Fruit fly (Drosophila melanogaster) whole organism, prepupa: ENCODE results near the gene HIP-R.

ENCODE experiments used
- Blimp-1 ChIP-seq: fragments of 200-800 bp; sonication (Bioruptor generic); optimal IDR thresholded peaks from 3 replicates; lab custom pipeline; 2017; ENCODE audit warnings: missing biosample characterization, missing genetic modification characterization, mild to moderate bottlenecking, moderate library complexity, missing genetic modification reagents
- CG11294 ChIP-seq: fragments of 200-800 bp; sonication (Bioruptor generic); IDR thresholded peaks from 2 replicates; pipeline ENCODE4 v1.3.6; 2022; ENCODE audit warnings: missing biosample characterization, missing genetic modification characterization
- CG16779 ChIP-seq: fragments of 200-800 bp; sonication (Bioruptor generic); optimal IDR thresholded peaks from 3 replicates; lab custom pipeline; 2017; ENCODE audit warnings: missing biosample characterization, mild to moderate bottlenecking, missing genetic modification characterization
- CG3032 ChIP-seq: fragments of 200-800 bp; optimal IDR thresholded peaks from 2 replicates; lab custom pipeline; 2019; ENCODE audit warnings: missing biosample characterization, mild to moderate bottlenecking, missing genetic modification characterization, moderate library complexity
- CG32006 ChIP-seq: fragments of 200-800 bp; sonication (Bioruptor generic); optimal IDR thresholded peaks from 3 replicates; lab custom pipeline; 2017; ENCODE audit warnings: missing biosample characterization, mild to moderate bottlenecking, missing genetic modification characterization
- CG3919 ChIP-seq: fragments of 200-800 bp; sonication (Bioruptor generic); optimal IDR thresholded peaks from 3 replicates; lab custom pipeline; 2016; ENCODE audit warnings: missing biosample characterization, missing genetic modification characterization
- CG4318 ChIP-seq: fragments of 200-800 bp; sonication (Bioruptor generic); optimal IDR thresholded peaks from 3 replicates; lab custom pipeline; 2017; ENCODE audit warnings: missing biosample characterization, mild to moderate bottlenecking, missing genetic modification characterization
- CG6163 ChIP-seq: fragments of 200-800 bp; sonication (Bioruptor generic); IDR thresholded peaks from 3 replicates; pipeline ENCODE4 v1.3.6; 2022; ENCODE audit warnings: missing biosample characterization, missing genetic modification characterization
- CG6808 ChIP-seq: fragments of 200-800 bp; sonication (Bioruptor generic); optimal IDR thresholded peaks from 3 replicates; lab custom pipeline; 2017; ENCODE audit warnings: missing biosample characterization, missing genetic modification characterization, mild to moderate bottlenecking, moderate library complexity, missing genetic modification reagents
- CG6854 ChIP-seq: fragments of 200-800 bp; sonication (Bioruptor generic); optimal IDR thresholded peaks from 2 replicates; lab custom pipeline; 2017; ENCODE audit warnings: missing biosample characterization, mild to moderate bottlenecking, missing genetic modification characterization
- CG7368 ChIP-seq: fragments of 200-800 bp; sonication (Bioruptor generic); optimal IDR thresholded peaks from 3 replicates; lab custom pipeline; 2016; ENCODE audit warnings: missing biosample characterization, missing genetic modification characterization
- CG8119 ChIP-seq: fragments of 200-800 bp; sonication (Bioruptor generic); IDR thresholded peaks from 3 replicates; pipeline ENCODE4 v1.3.6; 2022; ENCODE audit warnings: missing biosample characterization, missing genetic modification characterization
- CG8319 ChIP-seq: fragments of 200-800 bp; sonication (Bioruptor generic); optimal IDR thresholded peaks from 3 replicates; lab custom pipeline; 2016; ENCODE audit warnings: missing biosample characterization, missing genetic modification characterization
- CG8632 ChIP-seq: fragments of 200-800 bp; sonication (Bioruptor generic); optimal IDR thresholded peaks from 3 replicates; lab custom pipeline; 2016; ENCODE audit warnings: missing biosample characterization, missing genetic modification characterization
- Eip75B ChIP-seq: fragments of 200-800 bp; sonication (Bioruptor generic); optimal IDR thresholded peaks from 3 replicates; lab custom pipeline; 2016; ENCODE audit warnings: missing biosample characterization, missing genetic modification characterization
- Eip78C ChIP-seq: fragments of 200-800 bp; sonication (Bioruptor generic); peaks from one replicate; lab custom pipeline; 2016; ENCODE audit warnings: missing biosample characterization, missing genetic modification characterization
- Ets96B ChIP-seq: fragments of 200-800 bp; optimal IDR thresholded peaks from 2 replicates; lab custom pipeline; 2019; ENCODE audit warnings: missing biosample characterization, mild to moderate bottlenecking, missing genetic modification characterization, moderate library complexity
- Gug ChIP-seq: fragments of 200-800 bp; sonication (Bioruptor generic); IDR thresholded peaks from 2 replicates; pipeline ENCODE4 v1.3.6; 2022; ENCODE audit warnings: missing biosample characterization, missing genetic modification characterization
- Hr38 ChIP-seq: sonication (Bioruptor generic); optimal IDR thresholded peaks from 2 replicates; lab custom pipeline; 2016; ENCODE audit warnings: missing biosample characterization, missing genetic modification characterization
- Hr39 ChIP-seq: fragments of 200-800 bp; sonication (Bioruptor generic); optimal IDR thresholded peaks from 2 replicates; lab custom pipeline; 2016; ENCODE audit warnings: missing biosample characterization, missing genetic modification characterization
- Hr4 ChIP-seq: fragments of 200-800 bp; sonication (Bioruptor generic); optimal IDR thresholded peaks from 3 replicates; lab custom pipeline; 2016; ENCODE audit warnings: missing biosample characterization, missing genetic modification characterization
- Lpt ChIP-seq: fragments of 200-800 bp; sonication (Bioruptor generic); optimal IDR thresholded peaks from 3 replicates; lab custom pipeline; 2016; ENCODE audit warnings: missing biosample characterization, missing genetic modification characterization
- Met ChIP-seq: fragments of 200-800 bp; sonication (Bioruptor generic); optimal IDR thresholded peaks from 3 replicates; lab custom pipeline; 2016; ENCODE audit warnings: missing biosample characterization, missing genetic modification characterization
- Sox102F ChIP-seq: fragments of 200-800 bp; sonication (Bioruptor generic); optimal IDR thresholded peaks from 2 replicates; lab custom pipeline; 2016; ENCODE audit warnings: missing biosample characterization, mild to moderate bottlenecking, missing genetic modification characterization
- Sox15 ChIP-seq: fragments of 200-800 bp; sonication (Bioruptor generic); optimal IDR thresholded peaks from 3 replicates; lab custom pipeline; 2016; ENCODE audit warnings: missing biosample characterization, missing genetic modification characterization
- dac ChIP-seq: fragments of 200-800 bp; sonication (Bioruptor generic); optimal IDR thresholded peaks from 2 replicates; lab custom pipeline; 2017; ENCODE audit warnings: missing biosample characterization, mild to moderate bottlenecking, missing genetic modification characterization
- eg ChIP-seq: fragments of 200-800 bp; sonication (Bioruptor generic); IDR thresholded peaks from 3 replicates; pipeline ENCODE4 v1.3.6; 2022; ENCODE audit warnings: missing biosample characterization, missing genetic modification characterization
- fd59A ChIP-seq: fragments of 200-800 bp; sonication (Bioruptor generic); optimal IDR thresholded peaks from 2 replicates; lab custom pipeline; 2017; ENCODE audit warnings: missing biosample characterization, mild to moderate bottlenecking, missing genetic modification characterization, missing genetic modification reagents
- fd85E ChIP-seq: fragments of 200-800 bp; sonication (Bioruptor generic); optimal IDR thresholded peaks from 3 replicates; lab custom pipeline; 2016; ENCODE audit warnings: missing biosample characterization, missing genetic modification characterization
- fkh ChIP-seq: fragments of 200-800 bp; sonication (Bioruptor generic); optimal IDR thresholded peaks from 3 replicates; lab custom pipeline; 2017; ENCODE audit warnings: missing biosample characterization, mild to moderate bottlenecking, missing genetic modification characterization, moderate library complexity
- lz ChIP-seq: fragments of 200-800 bp; sonication (Bioruptor generic); optimal IDR thresholded peaks from 3 replicates; lab custom pipeline; 2016; ENCODE audit warnings: missing biosample characterization, missing genetic modification characterization
- salr ChIP-seq, 2 experiments: fragments of 200-800 bp; sonication (Bioruptor generic); optimal IDR thresholded peaks; 3 replicates each; lab custom pipeline; 2016 to 2018; ENCODE audit warnings: missing biosample characterization in 2 of 2, missing genetic modification characterization in 2 of 2, mild to moderate bottlenecking in 1 of 2
- ss ChIP-seq, 2 experiments: fragments of 200-800 bp; sonication (Bioruptor generic); optimal IDR thresholded peaks; 2 replicates in 1 of 2; 3 replicates in 1 of 2; lab custom pipeline; 2017 to 2018; ENCODE audit warnings: mild to moderate bottlenecking in 2 of 2, missing biosample characterization in 2 of 2, missing genetic modification characterization in 2 of 2, moderate library complexity in 1 of 2
- topi ChIP-seq: fragments of 200-800 bp; sonication (Bioruptor generic); optimal IDR thresholded peaks from 3 replicates; lab custom pipeline; 2016; ENCODE audit warnings: missing biosample characterization, missing genetic modification characterization
- vri ChIP-seq: fragments of 200-800 bp; sonication (Bioruptor generic); optimal IDR thresholded peaks from 3 replicates; lab custom pipeline; 2016; ENCODE audit warnings: missing biosample characterization, mild to moderate bottlenecking, missing genetic modification characterization

The HIP-R gene

DNA sequence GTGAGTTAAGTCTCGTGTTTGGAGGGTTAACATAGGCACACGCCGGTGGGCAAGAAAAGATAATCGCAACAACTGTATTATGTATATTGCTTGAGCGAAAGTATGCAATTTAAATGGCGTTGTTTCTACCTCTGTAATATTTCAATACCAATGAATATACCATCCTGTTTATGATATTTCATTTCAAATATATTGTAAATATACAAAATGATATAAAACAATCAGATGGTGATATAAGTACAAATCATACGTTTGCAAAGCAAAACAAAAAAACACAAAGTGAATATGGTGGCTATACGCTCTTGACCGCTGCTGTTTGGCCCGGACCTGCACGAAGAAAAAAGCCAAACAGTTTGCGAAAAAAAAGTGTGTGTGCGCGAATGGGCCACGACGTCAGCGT lies 41.5 kb upstream of the HIP-R start (continued):
- peak; percentile 95 for TF ChIP-seq Ets96B (tag; lab: Kevin White, UChicago)
- peak; percentile 88 for TF ChIP-seq lz (GFP tag; lab: Kevin White, UChicago)
- peak; percentile 86 for TF ChIP-seq CG6163 (GFP tag; lab: Robert Waterston, UW)
- TF ChIP-seq CG6854 (GFP tag; lab: Kevin White, UChicago), result peak; percentile 88
- TF ChIP-seq eg (GFP tag; lab: Robert Waterston, UW), result peak; percentile 88
- TF ChIP-seq CG32006, result peak; percentile 95
- peak; percentile 75 for TF ChIP-seq Lpt (GFP tag; lab: Kevin White, UChicago)
- TF ChIP-seq CG16779 (tag; lab: Kevin White, UChicago), result peak; percentile 91
- TF ChIP-seq CG8119, result peak; percentile 96
- peak; percentile 83 for TF ChIP-seq dac
- TF ChIP-seq CG4318 (GFP tag; lab: Kevin White, UChicago), result peak; percentile 92
- peak; percentile 1 for TF ChIP-seq fkh (GFP tag; lab: Kevin White, UChicago)
- peak; percentile 89 for TF ChIP-seq Met (GFP tag; lab: Kevin White, UChicago)
- peak; percentile 82 for TF ChIP-seq Sox15
- peak; percentile 94 for TF ChIP-seq fd59A (GFP tag; lab: Kevin White, UChicago)
- peak; percentile 88 for TF ChIP-seq CG8632 (GFP tag; lab: Kevin White, UChicago)
- peak; percentile 94 for TF ChIP-seq CG6808 (GFP tag; lab: Kevin White, UChicago)
- peak; percentile 87 for TF ChIP-seq Hr4 (GFP tag; lab: Kevin White, UChicago)
- peak; percentile 64 for TF ChIP-seq Blimp-1 (GFP tag; lab: Kevin White, UChicago)
- peak; percentile 83 for TF ChIP-seq CG11294 (GFP tag; lab: Robert Waterston, UW)
- TF ChIP-seq CG8319 (GFP tag; lab: Kevin White, UChicago), result peak; percentile 75
- peak; percentile 95 for TF ChIP-seq CG3032
- peak; percentile 82 for TF ChIP-seq CG7368 (GFP tag; lab: Kevin White, UChicago)
- TF ChIP-seq CG3919 (GFP tag; lab: Kevin White, UChicago), result peak; percentile 90

dm6 chrX:3748741-3749484 lies 40.9 kb upstream of the HIP-R start:
- TF ChIP-seq CG16779 (tag; lab: Kevin White, UChicago) (no peak), topi (no peak), CG7368 (GFP tag; lab: Kevin White, UChicago) (no peak), Hr4 (GFP tag; lab: Kevin White, UChicago) (no peak), CG8632 (GFP tag; lab: Kevin White, UChicago) (no peak), fkh (GFP tag; lab: Kevin White, UChicago) (peak; percentile 13), Hr39 (no peak), Blimp-1 (GFP tag; lab: Kevin White, UChicago) (peak; percentile 36), Sox102F (GFP tag; lab: Kevin White, UChicago) (no peak), vri (peak; percentile 0), CG3919 (GFP tag; lab: Kevin White, UChicago) (no peak), CG6854 (GFP tag; lab: Kevin White, UChicago) (no peak), eg (GFP tag; lab: Robert Waterston, UW) (peak; percentile 33; the same call in 1 of the 3 replicates), Hr38 (GFP tag; lab: Kevin White, UChicago) (no peak), ss (GFP tag; optimal IDR thresholded peaks at IDR 0.05; lab: Kevin White, UChicago) (no peak), Gug (no peak), Eip75B (GFP tag; lab: Kevin White, UChicago) (no peak), Eip78C (GFP tag; lab: Kevin White, UChicago) (peak; percentile 62), CG6163 (GFP tag; lab: Robert Waterston, UW) (0 out of 3 replicates have a peak, but pooled peaks have one; percentile 26), fd85E (GFP tag; lab: Kevin White, UChicago) (no peak), salr (GFP tag; optimal IDR thresholded peaks at IDR 0.05; lab: Kevin White, UChicago) (no peak), CG3032 (no peak)
